Fruit fly (Drosophila melanogaster) whole organism, embryonic: ENCODE data around the gene qm.
A peak's percentile ranks its signal among the peaks of the same experiment; 100 is the strongest.

Source experiments
- BEAF-32 ChIP-seq: fragments of 200-800 bp; sonication (Bioruptor generic); optimal IDR thresholded peaks from 3 replicates; lab custom pipeline; 2017; ENCODE audit warnings: missing biosample characterization, missing genetic modification characterization, mild to moderate bottlenecking, moderate library complexity, missing genetic modification reagents
- CG10462 ChIP-seq: fragments of 200-800 bp; sonication (Bioruptor generic); optimal IDR thresholded peaks from 2 replicates; lab custom pipeline; 2016; ENCODE audit warnings: missing biosample characterization, missing genetic modification characterization
- CG10959 ChIP-seq: fragments of 200-800 bp; sonication (Bioruptor generic); IDR thresholded peaks from 2 replicates; pipeline ENCODE4 v1.3.6; 2022; ENCODE audit warnings: missing biosample characterization, missing genetic modification characterization
- CG11456 ChIP-seq: fragments of 200-800 bp; sonication (Bioruptor generic); IDR thresholded peaks from 3 replicates; pipeline ENCODE4 v1.3.6; 2022; ENCODE audit warnings: missing biosample characterization, missing genetic modification characterization
- CG12942 ChIP-seq: fragments of 200-800 bp; sonication (Bioruptor generic); optimal IDR thresholded peaks from 3 replicates; lab custom pipeline; 2016; ENCODE audit warnings: missing biosample characterization, missing genetic modification characterization
- CG13296 ChIP-seq: fragments of 200-800 bp; sonication (Bioruptor generic); optimal IDR thresholded peaks from 3 replicates; lab custom pipeline; 2018; ENCODE audit warnings: missing biosample characterization, mild to moderate bottlenecking, missing genetic modification characterization
- CG15011 ChIP-seq: fragments of 200-800 bp; sonication (Bioruptor generic); optimal IDR thresholded peaks from 3 replicates; lab custom pipeline; 2018; ENCODE audit warnings: missing biosample characterization, mild to moderate bottlenecking, missing genetic modification characterization
- CG15479 ChIP-seq: fragments of 200-800 bp; sonication (Bioruptor generic); optimal IDR thresholded peaks from 3 replicates; lab custom pipeline; 2019; ENCODE audit warnings: missing biosample characterization, mild to moderate bottlenecking, missing genetic modification characterization, moderate library complexity
- CG15514 ChIP-seq: fragments of 200-800 bp; sonication (Bioruptor generic); optimal IDR thresholded peaks from 3 replicates; lab custom pipeline; 2017; ENCODE audit warnings: missing biosample characterization, missing genetic modification characterization, mild to moderate bottlenecking, moderate library complexity, missing genetic modification reagents
- CG1792 ChIP-seq: fragments of 200-800 bp; sonication (Bioruptor generic); optimal IDR thresholded peaks from 2 replicates; lab custom pipeline; 2016; ENCODE audit warnings: missing biosample characterization, missing genetic modification characterization
- CG18262 ChIP-seq: fragments of 200-800 bp; optimal IDR thresholded peaks from 3 replicates; lab custom pipeline; 2019; ENCODE audit warnings: missing biosample characterization, mild to moderate bottlenecking, missing genetic modification characterization, moderate library complexity
- CG3407 ChIP-seq: fragments of 200-800 bp; sonication (Bioruptor generic); optimal IDR thresholded peaks from 2 replicates; lab custom pipeline; 2018; ENCODE audit warnings: missing biosample characterization, mild to moderate bottlenecking, missing genetic modification characterization
- CG34376 ChIP-seq: fragments of 200-800 bp; sonication (Bioruptor generic); optimal IDR thresholded peaks from 2 replicates; lab custom pipeline; 2018; ENCODE audit warnings: missing biosample characterization, mild to moderate bottlenecking, missing genetic modification characterization
- CG4424 ChIP-seq: fragments of 200-800 bp; sonication (Bioruptor generic); optimal IDR thresholded peaks from 3 replicates; lab custom pipeline; 2016; ENCODE audit warnings: missing biosample characterization, missing genetic modification characterization
- CG6654 ChIP-seq: fragments of 200-800 bp; sonication (Bioruptor generic); optimal IDR thresholded peaks from 2 replicates; lab custom pipeline; 2017; ENCODE audit warnings: missing biosample characterization, mild to moderate bottlenecking, missing genetic modification characterization
- CG6683 ChIP-seq: fragments of 200-800 bp; sonication (Bioruptor generic); optimal IDR thresholded peaks from 2 replicates; lab custom pipeline; 2017; ENCODE audit warnings: missing biosample characterization, mild to moderate bottlenecking, missing genetic modification characterization, missing genetic modification reagents
- CG8359 ChIP-seq: fragments of 200-800 bp; sonication (Bioruptor generic); optimal IDR thresholded peaks from 2 replicates; lab custom pipeline; 2017; ENCODE audit warnings: missing biosample characterization, mild to moderate bottlenecking, missing genetic modification characterization, borderline replicate concordance
- CG9215 ChIP-seq: fragments of 200-800 bp; sonication (Bioruptor generic); IDR thresholded peaks from 2 replicates; pipeline ENCODE4 v1.3.6; 2022; ENCODE audit warnings: missing biosample characterization, missing genetic modification characterization
- CTCF ChIP-seq: fragments of 200-800 bp; sonication (Bioruptor generic); optimal IDR thresholded peaks from 2 replicates; lab custom pipeline; 2017; ENCODE audit warnings: missing biosample characterization, mild to moderate bottlenecking, missing genetic modification characterization, moderate library complexity
- CrebB ChIP-seq: fragments of 200-800 bp; sonication (Bioruptor generic); optimal IDR thresholded peaks from 3 replicates; lab custom pipeline; 2018; ENCODE audit warnings: missing biosample characterization, mild to moderate bottlenecking, missing genetic modification characterization
- D ChIP-seq, 2 experiments: fragments of 200-800 bp in 1 of 2; fragments of >200 bp in 1 of 2; sonication (Bioruptor generic) in 1 of 2; optimal IDR thresholded peaks; 2 replicates in 1 of 2; 3 replicates in 1 of 2; lab custom pipeline; 2017; ENCODE audit warnings: mild to moderate bottlenecking in 1 of 2, missing biosample characterization in 1 of 2, missing genetic modification characterization in 1 of 2, missing genetic modification reagents in 1 of 2
- Ets65A ChIP-seq: fragments of 200-800 bp; sonication (Bioruptor generic); peaks from one replicate; lab custom pipeline; 2016; ENCODE audit warnings: missing biosample characterization, missing genetic modification characterization
- HLH3B ChIP-seq: fragments of 200-800 bp; sonication (Bioruptor generic); IDR thresholded peaks from 2 replicates; pipeline ENCODE4 v1.3.6; 2022; ENCODE audit warnings: missing biosample characterization, missing genetic modification characterization
- Hr78 ChIP-seq, 2 experiments: fragments of 200-800 bp in 1 of 2; fragments of >200 bp in 1 of 2; sonication (Bioruptor generic) in 1 of 2; optimal IDR thresholded peaks; 2 replicates each; lab custom pipeline; 2017 to 2019; ENCODE audit warnings: missing biosample characterization in 2 of 2, missing genetic modification characterization in 2 of 2, mild to moderate bottlenecking in 1 of 2, moderate library complexity in 1 of 2
- Jarid2 ChIP-seq: fragments of 200-800 bp; sonication (Bioruptor generic); optimal IDR thresholded peaks from 3 replicates; lab custom pipeline; 2017; ENCODE audit warnings: mild to moderate bottlenecking, missing biosample characterization, missing genetic modification reagents, missing genetic modification characterization
- Mad ChIP-seq: fragments of 200-800 bp; sonication (Bioruptor generic); optimal IDR thresholded peaks from 2 replicates; lab custom pipeline; 2016; ENCODE audit warnings: missing biosample characterization, missing genetic modification characterization
- Neu2 ChIP-seq: fragments of 200-800 bp; sonication (Bioruptor generic); optimal IDR thresholded peaks from 3 replicates; lab custom pipeline; 2016; ENCODE audit warnings: missing biosample characterization, missing genetic modification characterization, borderline replicate concordance
- Pdp1 ChIP-seq, 2 experiments: fragments of 200-800 bp; sonication (Bioruptor generic); optimal IDR thresholded peaks; 3 replicates each; lab custom pipeline; 2016; ENCODE audit warnings: missing biosample characterization in 2 of 2, missing genetic modification characterization in 2 of 2, mild to moderate bottlenecking in 1 of 2, moderate library complexity in 1 of 2
- Ptx1 ChIP-seq: fragments of 200-800 bp; sonication (Bioruptor generic); IDR thresholded peaks from 2 replicates; pipeline ENCODE4 v1.3.6; 2022; ENCODE audit warnings: missing biosample characterization, missing genetic modification characterization
- Ravus ChIP-seq: fragments of 200-800 bp; sonication (Bioruptor generic); IDR thresholded peaks from 2 replicates; pipeline ENCODE4 v1.3.6; 2022; ENCODE audit warnings: missing biosample characterization, missing genetic modification characterization
- Rfx ChIP-seq: fragments of 200-800 bp; sonication (Bioruptor generic); IDR thresholded peaks from 2 replicates; pipeline ENCODE4 v1.3.6; 2022; ENCODE audit warnings: missing biosample characterization, missing genetic modification characterization
- ash1 ChIP-seq: fragments of 200-800 bp; sonication (Bioruptor generic); optimal IDR thresholded peaks from 2 replicates; lab custom pipeline; 2018; ENCODE audit warnings: missing biosample characterization, mild to moderate bottlenecking, missing genetic modification characterization
- btn ChIP-seq: fragments of 200-800 bp; sonication (Bioruptor generic); optimal IDR thresholded peaks from 2 replicates; lab custom pipeline; 2016; ENCODE audit warnings: missing biosample characterization, missing genetic modification characterization
- croc ChIP-seq: fragments of 200-800 bp; sonication (Bioruptor generic); conservative IDR thresholded peaks from 3 replicates; pipeline ENCODE4 v1.3.6; 2022; ENCODE audit warnings: missing biosample characterization, missing genetic modification characterization
- cwo ChIP-seq: fragments of 200-800 bp; sonication (Bioruptor generic); optimal IDR thresholded peaks from 3 replicates; lab custom pipeline; 2017; ENCODE audit warnings: missing biosample characterization, missing genetic modification characterization, mild to moderate bottlenecking, moderate library complexity, missing genetic modification reagents
- en ChIP-seq: fragments of 200-800 bp; sonication (Bioruptor generic); optimal IDR thresholded peaks from 2 replicates; lab custom pipeline; 2016; ENCODE audit warnings: missing biosample characterization, missing genetic modification characterization
- esg ChIP-seq: fragments of 200-800 bp; sonication (Bioruptor generic); conservative IDR thresholded peaks from 2 replicates; pipeline ENCODE4 v1.3.6; 2022; ENCODE audit warnings: missing biosample characterization, missing genetic modification characterization
- exex ChIP-seq: fragments of 200-800 bp; sonication (Bioruptor generic); optimal IDR thresholded peaks from 4 replicates; lab custom pipeline; 2018; ENCODE audit warnings: missing biosample characterization, mild to moderate bottlenecking, missing genetic modification characterization, moderate library complexity
- gcm ChIP-seq: fragments of 200-800 bp; sonication (Bioruptor generic); optimal IDR thresholded peaks from 2 replicates; lab custom pipeline; 2019; ENCODE audit warnings: missing biosample characterization, mild to moderate bottlenecking, missing genetic modification characterization, moderate library complexity
- her ChIP-seq: fragments of 200-800 bp; sonication (Bioruptor generic); optimal IDR thresholded peaks from 2 replicates; lab custom pipeline; 2016; ENCODE audit warnings: missing biosample characterization, missing genetic modification characterization
- kah ChIP-seq: fragments of 200-800 bp; sonication (Bioruptor generic); optimal IDR thresholded peaks from 2 replicates; lab custom pipeline; 2018; ENCODE audit warnings: missing biosample characterization, mild to moderate bottlenecking, missing genetic modification characterization
- kay ChIP-seq: fragments of 200-800 bp; sonication (Bioruptor generic); optimal IDR thresholded peaks from 2 replicates; lab custom pipeline; 2016; ENCODE audit warnings: missing biosample characterization, missing genetic modification characterization
- mirr ChIP-seq: fragments of 200-800 bp; sonication (Bioruptor generic); optimal IDR thresholded peaks from 3 replicates; lab custom pipeline; 2018; ENCODE audit warnings: missing biosample characterization, mild to moderate bottlenecking, missing genetic modification characterization
- p53 ChIP-seq: fragments of 200-800 bp; sonication (Bioruptor generic); optimal IDR thresholded peaks from 2 replicates; lab custom pipeline; 2016; ENCODE audit warnings: missing biosample characterization, missing genetic modification characterization
- peb ChIP-seq: fragments of 200-800 bp; sonication (Bioruptor generic); IDR thresholded peaks from 2 replicates; pipeline ENCODE4 v1.3.6; 2022; ENCODE audit warnings: missing biosample characterization, missing genetic modification characterization
- pum ChIP-seq: fragments of 200-800 bp; sonication (Bioruptor generic); optimal IDR thresholded peaks from 2 replicates; lab custom pipeline; 2016; ENCODE audit warnings: missing biosample characterization, missing genetic modification characterization
- repo ChIP-seq: fragments of 200-800 bp; sonication (Bioruptor generic); optimal IDR thresholded peaks from 2 replicates; lab custom pipeline; 2016; ENCODE audit warnings: missing biosample characterization, missing genetic modification characterization
- slp2 ChIP-seq: fragments of 200-800 bp; sonication (Bioruptor generic); optimal IDR thresholded peaks from 2 replicates; lab custom pipeline; 2016; ENCODE audit warnings: missing biosample characterization, missing genetic modification characterization
- zen ChIP-seq: fragments of 200-800 bp; sonication (Bioruptor generic); optimal IDR thresholded peaks from 3 replicates; lab custom pipeline; 2018; ENCODE audit warnings: missing biosample characterization, mild to moderate bottlenecking, missing genetic modification characterization, moderate library complexity

Gene qm

dm6 chr3L:7339216-7339742, 8.8 kb upstream of the qm start, which contains the start of the genes lark and eco (continued):
- no peak for TF ChIP-seq kay
- no peak for TF ChIP-seq esg
- TF ChIP-seq CG6683 (GFP tag; lab: Kevin White, UChicago): no peak

- TF ChIP-seq kah (GFP tag; lab: Kevin White, UChicago): no peak
- TF ChIP-seq CG10959 (GFP tag; lab: Robert Waterston, UW): no peak
- peak; percentile 69 for TF ChIP-seq CG15479 (GFP tag; lab: Kevin White, UChicago)
- no peak for TF ChIP-seq CrebB (tag; lab: Kevin White, UChicago)
- peak; percentile 77 for TF ChIP-seq CG34376
- no peak for TF ChIP-seq CG18262 (tag; lab: Kevin White, UChicago)
- TF ChIP-seq CG13296 (GFP tag; lab: Kevin White, UChicago): peak; percentile 17
- no peak for TF ChIP-seq Mad (GFP tag; lab: Kevin White, UChicago)
- no peak for TF ChIP-seq zen (tag; lab: Kevin White, UChicago)
- no peak for TF ChIP-seq Neu2 (GFP tag; lab: Kevin White, UChicago)
- TF ChIP-seq pum (GFP tag; lab: Kevin White, UChicago): no peak
- no peak for TF ChIP-seq CG9215 (GFP tag; lab: Robert Waterston, UW)
- TF ChIP-seq HLH3B: no peak
- TF ChIP-seq D (optimal IDR thresholded peaks at IDR 0.05; lab: Kevin White, UChicago): no peak
- TF ChIP-seq D (GFP tag; optimal IDR thresholded peaks at IDR 0.05; lab: Kevin White, UChicago): no peak
- TF ChIP-seq slp2 (GFP tag; lab: Kevin White, UChicago): no peak
- TF ChIP-seq CTCF (GFP tag; lab: Kevin White, UChicago): no peak
- TF ChIP-seq gcm (GFP tag; lab: Kevin White, UChicago): no peak
- TF ChIP-seq ash1 (GFP tag; lab: Kevin White, UChicago): no peak
- TF ChIP-seq Pdp1 (GFP tag; optimal IDR thresholded peaks at IDR 0.05; lab: Kevin White, UChicago): peak in 1 of 2 experiments; percentile 24
- TF ChIP-seq CG11456 (GFP tag; lab: Robert Waterston, UW): no peak
- TF ChIP-seq Rfx: no peak
- no peak for TF ChIP-seq btn (GFP tag; lab: Kevin White, UChicago)
- no peak for TF ChIP-seq Jarid2
- no peak for TF ChIP-seq peb (GFP tag; lab: Robert Waterston, UW)
- TF ChIP-seq en (GFP tag; lab: Kevin White, UChicago): no peak
- no peak for TF ChIP-seq CG1792 (GFP tag; lab: Kevin White, UChicago)
- TF ChIP-seq CG10462 (GFP tag; lab: Kevin White, UChicago): no peak
- no peak for TF ChIP-seq BEAF-32 (GFP tag; lab: Kevin White, UChicago)
- TF ChIP-seq croc (GFP tag; lab: Robert Waterston, UW): no peak
- TF ChIP-seq p53: no peak
- TF ChIP-seq exex: peak; percentile 96
- TF ChIP-seq CG15514 (GFP tag; lab: Kevin White, UChicago): no peak
- TF ChIP-seq her (GFP tag; lab: Kevin White, UChicago): no peak
- no peak for TF ChIP-seq CG15011 (GFP tag; lab: Kevin White, UChicago)
- no peak for TF ChIP-seq Hr78 (GFP tag; optimal IDR thresholded peaks at IDR 0.05; lab: Kevin White, UChicago)
- TF ChIP-seq cwo (GFP tag; lab: Kevin White, UChicago): peak; percentile 68
- TF ChIP-seq mirr (GFP tag; lab: Kevin White, UChicago): peak; percentile 91
- no peak for TF ChIP-seq esg
- no peak for TF ChIP-seq CG8359 (GFP tag; lab: Kevin White, UChicago)
- TF ChIP-seq CG4424 (GFP tag; lab: Kevin White, UChicago): no peak
- no peak for TF ChIP-seq Ptx1 (GFP tag; lab: Robert Waterston, UW)
- no peak for TF ChIP-seq CG6654 (GFP tag; lab: Kevin White, UChicago)
- no peak for TF ChIP-seq Ets65A
- TF ChIP-seq CG12942 (GFP tag; lab: Kevin White, UChicago): no peak
- no peak for TF ChIP-seq repo
- TF ChIP-seq CG3407 (GFP tag; lab: Kevin White, UChicago): no peak
- TF ChIP-seq Ravus (GFP tag; lab: Robert Waterston, UW): no peak
Measured at dm6 chr3L:7344001-7344400, 4.1 kb upstream of the qm start.
